Fruit fly (Drosophila melanogaster): ENCODE results near the gene PlexB.

PlexB gene

DNA sequence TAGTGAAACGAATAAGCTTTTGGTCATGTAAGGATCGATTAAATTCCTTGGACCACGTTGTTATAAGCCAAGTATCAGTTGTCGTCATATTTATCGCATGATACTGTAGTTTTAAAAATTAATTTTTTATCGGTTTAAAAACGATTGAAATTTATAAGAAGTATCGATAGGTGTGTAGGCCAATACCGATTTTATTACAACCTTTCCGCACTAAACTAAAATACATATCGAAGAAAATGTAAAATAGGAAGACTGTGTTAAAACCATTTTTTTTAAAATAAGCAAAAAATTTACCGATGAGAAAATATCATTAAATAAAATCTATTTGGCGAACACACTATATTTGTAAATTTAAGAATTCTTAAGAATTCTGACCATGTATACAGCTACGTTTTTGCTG is 19.7 kb upstream of the PlexB start (continued):
- TF ChIP-seq tx (GFP tag; optimal IDR thresholded peaks at IDR 0.05) (no peak), sqz (GFP tag; optimal IDR thresholded peaks at IDR 0.05) (no peak), CG11093 (GFP tag; IDR thresholded peaks at IDR 0.05) (no peak), jing (GFP tag; optimal IDR thresholded peaks at IDR 0.05) (no peak), CG10565 (GFP tag; optimal IDR thresholded peaks at IDR 0.05) (no peak), ATbp (GFP tag; optimal IDR thresholded peaks at IDR 0.05) (no peak), CG4854 (GFP tag; optimal IDR thresholded peaks at IDR 0.05) (no peak), CG30431 (GFP tag; optimal IDR thresholded peaks at IDR 0.05) (no peak), CG12219 (GFP tag; optimal IDR thresholded peaks at IDR 0.05) (no peak), sna (GFP tag; IDR thresholded peaks at IDR 0.05; ENCODE audit: partially characterized antibody) (no peak), HLH54F (GFP tag; optimal IDR thresholded peaks at IDR 0.05) (no peak), gt (GFP tag; IDR thresholded peaks at IDR 0.05) (no peak), CG11560 (tag; IDR thresholded peaks at IDR 0.05) (no peak), ab (GFP tag; optimal IDR thresholded peaks at IDR 0.05) (no peak), bsh (GFP tag; optimal IDR thresholded peaks at IDR 0.05) (no peak), CG8290 (GFP tag; optimal IDR thresholded peaks at IDR 0.05) (peak; percentile 75), CG8290 (tag; optimal IDR thresholded peaks at IDR 0.05) (peak; percentile 19 to 60), HLH3B (GFP tag; IDR thresholded peaks at IDR 0.05) (no peak), CG6272 (GFP tag; IDR thresholded peaks at IDR 0.05) (no peak), CG10654 (GFP tag; optimal IDR thresholded peaks at IDR 0.05) (no peak), CG17612 (GFP tag; IDR thresholded peaks at IDR 0.05) (no peak), lbe (GFP tag; optimal IDR thresholded peaks at IDR 0.05) (no peak), ssp (GFP tag; IDR thresholded peaks at IDR 0.05) (peak; percentile 98), CG31441 (GFP tag; IDR thresholded peaks at IDR 0.05) (no peak), CG9215 (GFP tag; IDR thresholded peaks at IDR 0.05) (no peak), CG2129 (GFP tag; IDR thresholded peaks at IDR 0.05; ENCODE audit: partially characterized antibody) (no peak), CG43689 (GFP tag; IDR thresholded peaks at IDR 0.05) (no peak), CG7987 (GFP tag; optimal IDR thresholded peaks at IDR 0.05) (no peak), CG6854 (GFP tag; optimal IDR thresholded peaks at IDR 0.05) (no peak), Mad (GFP tag; optimal IDR thresholded peaks at IDR 0.05) (no peak), gro (GFP tag; optimal IDR thresholded peaks at IDR 0.05) (no peak), kah (GFP tag; optimal IDR thresholded peaks at IDR 0.05) (no peak), hbn (GFP tag; IDR thresholded peaks at IDR 0.05; ENCODE audit: partially characterized antibody) (peak; percentile 28; the same call in 1 of the 2 replicates), Bteb2 (GFP tag; optimal IDR thresholded peaks at IDR 0.05) (no peak), CG6765 (GFP tag; optimal IDR thresholded peaks at IDR 0.05) (no peak), Dfd (GFP tag; optimal IDR thresholded peaks at IDR 0.05) (no peak), PHDP (tag; optimal IDR thresholded peaks at IDR 0.05) (no peak), dmrt11E (tag; optimal IDR thresholded peaks at IDR 0.05) (peak; percentile 10), CG17385 (GFP tag; optimal IDR thresholded peaks at IDR 0.05) (no peak), zf30C (GFP tag; optimal IDR thresholded peaks at IDR 0.05) (no peak), CG10543 (GFP tag; optimal IDR thresholded peaks at IDR 0.05) (no peak), mam (GFP tag; optimal IDR thresholded peaks at IDR 0.05) (no peak), CG18764 (GFP tag; optimal IDR thresholded peaks at IDR 0.05) (no peak), CG9817 (tag; optimal IDR thresholded peaks at IDR 0.05) (no peak), Bgb (GFP tag; IDR thresholded peaks at IDR 0.05; ENCODE audit: partially characterized antibody) (peak; percentile 69; the same call in 1 of the 2 replicates), Dad (GFP tag; optimal IDR thresholded peaks at IDR 0.05) (no peak), Elba2 (GFP tag; optimal IDR thresholded peaks at IDR 0.05) (no peak), lab (GFP tag; optimal IDR thresholded peaks at IDR 0.05) (no peak), Dref (GFP tag; IDR thresholded peaks at IDR 0.05) (no peak), Dip2 (GFP tag; IDR thresholded peaks at IDR 0.05) (no peak), jigr1 (GFP tag; IDR thresholded peaks at IDR 0.05) (no peak), CG9727 (GFP tag; optimal IDR thresholded peaks at IDR 0.05) (no peak)
